Worm (Caenorhabditis elegans) whole organism, L2 larva: ENCODE measurements around the gene T22B2.2.
A peak's percentile ranks its signal among the peaks of the same experiment; 100 is the strongest.

Experiments
- C34F6.9 ChIP-seq: fragments of 150-350 bp; optimal IDR thresholded peaks from 2 replicates; lab custom pipeline; 2014; ENCODE audit warnings: missing biosample characterization, missing genetic modification characterization
- F13H6.1 ChIP-seq: sonication (generic microtip); optimal IDR thresholded peaks from 2 replicates; lab custom pipeline; 2016; ENCODE audit warnings: missing genetic modification characterization, missing compliant biosample characterization
- R02D3.7 ChIP-seq: fragments of 150-350 bp; optimal IDR thresholded peaks from 2 replicates; lab custom pipeline; 2014; ENCODE audit warnings: missing biosample characterization, missing genetic modification characterization
- Y55F3AM.14 ChIP-seq: fragments of 200-800 bp; sonication (Bioruptor generic); optimal IDR thresholded peaks from 2 replicates; lab custom pipeline; 2018; ENCODE audit warnings: mild to moderate bottlenecking, missing genetic modification characterization, missing compliant biosample characterization
- ZK546.5 ChIP-seq: sonication (generic microtip); optimal IDR thresholded peaks from 2 replicates; lab custom pipeline; 2017; ENCODE audit warnings: missing biosample characterization, missing genetic modification characterization
- alr-1 ChIP-seq: fragments of 150-350 bp; optimal IDR thresholded peaks from 2 replicates; lab custom pipeline; 2014; ENCODE audit warnings: missing biosample characterization, missing genetic modification characterization
- aly-2 ChIP-seq: fragments of 150-350 bp; optimal IDR thresholded peaks from 2 replicates; lab custom pipeline; 2014; ENCODE audit warnings: missing biosample characterization, missing genetic modification characterization
- ama-1 ChIP-seq: fragments of 150-350 bp; optimal IDR thresholded peaks from 2 replicates; lab custom pipeline; 2018; ENCODE audit warnings: inconsistent platforms
- blmp-1 ChIP-seq: sonication (generic microtip); optimal IDR thresholded peaks from 2 replicates; lab custom pipeline; 2017; ENCODE audit warnings: missing genetic modification characterization, mild to moderate bottlenecking, missing compliant biosample characterization, antibody characterized with exemption, moderate library complexity; ENCODE audit not compliant: insufficient read depth
- crh-2 ChIP-seq: sonication (generic microtip); optimal IDR thresholded peaks from 2 replicates; lab custom pipeline; 2017; ENCODE audit warnings: missing biosample characterization, missing genetic modification characterization
- dmd-4 ChIP-seq: sonication (generic microtip); optimal IDR thresholded peaks from 2 replicates; lab custom pipeline; 2017; ENCODE audit warnings: missing biosample characterization, missing genetic modification characterization
- egl-27 ChIP-seq: sonication (generic microtip); optimal IDR thresholded peaks from 3 replicates; lab custom pipeline; 2017; ENCODE audit warnings: missing biosample characterization, missing genetic modification reagents, missing genetic modification characterization
- fos-1 ChIP-seq: fragments of 150-350 bp; optimal IDR thresholded peaks from 2 replicates; lab custom pipeline; 2014; ENCODE audit warnings: missing biosample characterization, missing genetic modification characterization
- lin-11 ChIP-seq: fragments of 150-350 bp; sonication (generic microtip); optimal IDR thresholded peaks from 2 replicates; lab custom pipeline; 2014; ENCODE audit warnings: missing biosample characterization, missing genetic modification characterization, inconsistent platforms, mixed read lengths
- lin-13 ChIP-seq: fragments of 150-350 bp; optimal IDR thresholded peaks from 2 replicates; lab custom pipeline; 2014; ENCODE audit warnings: missing biosample characterization, missing genetic modification reagents, missing genetic modification characterization
- lin-39 ChIP-seq: fragments of 150-350 bp; optimal IDR thresholded peaks from 2 replicates; lab custom pipeline; 2014; ENCODE audit warnings: missing biosample characterization, missing genetic modification reagents, missing genetic modification characterization
- lsy-2 ChIP-seq, 2 experiments: fragments of 150-350 bp in 1 of 2; sonication (generic microtip) in 1 of 2; optimal IDR thresholded peaks; 2 replicates each; lab custom pipeline; 2014 to 2017; ENCODE audit warnings: missing biosample characterization in 2 of 2, missing genetic modification characterization in 2 of 2
- mab-5 ChIP-seq: fragments of 150-350 bp; optimal IDR thresholded peaks from 2 replicates; lab custom pipeline; 2014; ENCODE audit warnings: missing biosample characterization, missing genetic modification characterization
- mbf-1 ChIP-seq: sonication (generic microtip); optimal IDR thresholded peaks from 2 replicates; lab custom pipeline; 2017; ENCODE audit warnings: missing biosample characterization, missing genetic modification characterization
- mdl-1 ChIP-seq, 2 experiments: fragments of 150-350 bp in 1 of 2; sonication (generic microtip) in 1 of 2; optimal IDR thresholded peaks; 2 replicates each; lab custom pipeline; 2017; ENCODE audit warnings: missing biosample characterization in 2 of 2, missing genetic modification characterization in 2 of 2
- nhr-10 ChIP-seq: sonication (generic microtip); optimal IDR thresholded peaks from 2 replicates; lab custom pipeline; 2017; ENCODE audit warnings: missing biosample characterization, missing genetic modification characterization
- nhr-11 ChIP-seq: fragments of 150-350 bp; optimal IDR thresholded peaks from 2 replicates; lab custom pipeline; 2014; ENCODE audit warnings: missing biosample characterization, missing genetic modification characterization
- nhr-129 ChIP-seq: fragments of 150-350 bp; optimal IDR thresholded peaks from 2 replicates; lab custom pipeline; 2014; ENCODE audit warnings: missing biosample characterization, missing genetic modification characterization
- nhr-21 ChIP-seq: fragments of 150-350 bp; optimal IDR thresholded peaks from 2 replicates; lab custom pipeline; 2014; ENCODE audit warnings: missing biosample characterization, missing genetic modification characterization
- sem-4 ChIP-seq: fragments of 150-350 bp; optimal IDR thresholded peaks from 2 replicates; lab custom pipeline; 2014; ENCODE audit warnings: missing biosample characterization, missing genetic modification reagents, missing genetic modification characterization
- sma-3 ChIP-seq: sonication (generic microtip); optimal IDR thresholded peaks from 2 replicates; lab custom pipeline; 2016; ENCODE audit warnings: missing genetic modification reagents, missing genetic modification characterization, missing compliant biosample characterization
- sma-9 ChIP-seq, 2 experiments: fragments of 150-350 bp in 1 of 2; sonication (generic microtip) in 1 of 2; optimal IDR thresholded peaks; 2 replicates each; lab custom pipeline; 2014 to 2016; ENCODE audit warnings: missing genetic modification characterization in 2 of 2, mild to moderate bottlenecking in 1 of 2, missing biosample characterization in 1 of 2, missing compliant biosample characterization in 1 of 2, missing genetic modification reagents in 1 of 2, moderate library complexity in 1 of 2
- snpc-4 ChIP-seq: fragments of 150-350 bp; optimal IDR thresholded peaks from 2 replicates; lab custom pipeline; 2014; ENCODE audit warnings: missing biosample characterization, missing genetic modification characterization
- unc-55 ChIP-seq: fragments of 150-350 bp; sonication (generic microtip); optimal IDR thresholded peaks from 3 replicates; lab custom pipeline; 2014; ENCODE audit warnings: missing biosample characterization, missing genetic modification reagents, missing genetic modification characterization
- unc-62 ChIP-seq: fragments of 150-350 bp; optimal IDR thresholded peaks from 2 replicates; lab custom pipeline; 2014; ENCODE audit warnings: missing biosample characterization, missing genetic modification reagents, missing genetic modification characterization
- zag-1 ChIP-seq: fragments of 150-350 bp; optimal IDR thresholded peaks from 2 replicates; lab custom pipeline; 2014; ENCODE audit warnings: missing biosample characterization, missing genetic modification characterization
- ztf-1 ChIP-seq: fragments of 200-800 bp; sonication (Bioruptor generic); conservative IDR thresholded peaks from 2 replicates; pipeline ENCODE4 v1.3.6; 2022; ENCODE audit warnings: missing genetic modification characterization, missing compliant biosample characterization
- ztf-4 ChIP-seq: fragments of 150-350 bp; optimal IDR thresholded peaks from 2 replicates; lab custom pipeline; 2014; ENCODE audit warnings: missing biosample characterization, missing genetic modification characterization

The T22B2.2 gene

DNA sequence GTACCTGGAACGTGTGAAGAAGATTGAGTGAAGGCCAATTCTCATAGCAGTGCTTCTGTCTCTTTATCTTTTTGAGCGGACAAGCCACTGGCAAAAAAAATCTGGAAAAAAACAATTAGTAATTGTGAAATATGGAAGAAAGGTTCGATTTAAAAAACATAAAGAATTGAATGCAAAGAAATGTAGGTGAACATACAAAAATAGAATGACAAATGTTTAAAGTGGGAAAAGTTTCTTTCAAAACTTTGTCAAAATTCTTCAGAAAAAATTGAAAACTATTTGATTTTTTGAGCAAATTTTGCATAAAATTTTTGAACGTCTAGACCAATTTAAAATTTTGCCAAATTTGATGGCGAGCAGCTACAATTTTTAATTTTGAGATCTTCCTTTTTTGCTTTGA lies 23.0 kb downstream of the T22B2.2 start, which contains the start of gene ptp-4A2:
ptp-4A2 (minus strand) TSS at position 101 of the 400 bp plus-strand sequence.
- TF ChIP-seq mab-5 (tag; lab: Kevin White, UChicago) (no peak), ztf-1 (GFP tag; lab: Robert Waterston, UW) (no peak), crh-2 (tag; lab: Kevin White, UChicago) (no peak), snpc-4 (no peak), F13H6.1 (tag; lab: Kevin White, UChicago) (no peak), C34F6.9 (tag; lab: Kevin White, UChicago) (no peak), sma-3 (no peak), nhr-11 (no peak)

ce11 chrX:3944073-3944472 lies 23.9 kb downstream of the T22B2.2 start:
- TF ChIP-seq fos-1 (tag; lab: Kevin White, UChicago) = peak; percentile 41
- no peak for TF ChIP-seq unc-62 (GFP tag; lab: Kevin White, UChicago)
- no peak for TF ChIP-seq ZK546.5 (tag; lab: Kevin White, UChicago)
- TF ChIP-seq nhr-129 (tag; lab: Kevin White, UChicago) = peak; percentile 27
- TF ChIP-seq lin-39 (tag; lab: Kevin White, UChicago) = no peak
- no peak for TF ChIP-seq Y55F3AM.14
- TF ChIP-seq ztf-4 (tag; lab: Kevin White, UChicago) = no peak
- peak; percentile 15 for TF ChIP-seq C34F6.9 (tag; lab: Kevin White, UChicago)

DNA sequence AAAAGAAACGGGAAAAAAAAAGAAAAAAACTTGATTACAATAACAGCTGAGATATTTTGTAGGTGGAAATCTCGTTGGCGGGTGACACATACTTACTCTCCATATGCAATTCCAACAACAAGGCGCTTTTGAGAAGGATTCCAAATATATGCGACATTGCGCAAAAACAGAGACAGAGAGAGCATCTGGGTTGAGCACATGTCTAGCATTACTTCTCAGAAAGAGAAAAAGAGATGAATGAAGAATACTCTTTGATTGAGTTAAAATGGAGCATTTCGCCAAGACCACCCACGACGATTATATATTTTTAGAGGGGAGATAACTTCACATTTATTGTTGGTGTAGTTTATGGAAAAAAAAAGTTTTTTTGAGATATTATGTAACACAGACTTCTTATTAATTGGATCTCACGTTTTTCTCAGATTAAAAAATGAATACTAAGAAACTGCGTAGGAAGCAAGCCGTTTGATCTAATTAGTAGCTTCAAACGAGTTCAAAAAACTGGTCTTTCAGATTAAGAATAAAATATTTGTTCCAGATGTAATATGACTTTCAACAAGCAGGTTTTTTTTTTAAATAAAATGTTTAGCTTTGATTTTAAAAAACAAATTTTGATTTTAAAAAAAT lies 24.9 kb downstream of the T22B2.2 start:
- peak; percentile 2 for TF ChIP-seq sma-9 (GFP tag; optimal IDR thresholded peaks at IDR 0.05; lab: Kevin White, UChicago)
- TF ChIP-seq sma-9 (tag; optimal IDR thresholded peaks at IDR 0.05; lab: Kevin White, UChicago) = no peak
- peak; percentile 10 for TF ChIP-seq crh-2 (tag; lab: Kevin White, UChicago)
- no peak for TF ChIP-seq egl-27 (tag; lab: Kevin White, UChicago)
- TF ChIP-seq unc-55 (GFP tag; lab: Kevin White, UChicago) = no peak
- no peak for TF ChIP-seq R02D3.7 (tag; lab: Kevin White, UChicago)
- TF ChIP-seq nhr-129 (tag; lab: Kevin White, UChicago) = peak; percentile 15
- no peak for TF ChIP-seq F13H6.1 (tag; lab: Kevin White, UChicago)
- TF ChIP-seq lsy-2 (tag; optimal IDR thresholded peaks at IDR 0.05; lab: Kevin White, UChicago) = peak in 1 of 2 experiments; percentile 29
- no peak for TF ChIP-seq sma-3
- TF ChIP-seq C34F6.9 (tag; lab: Kevin White, UChicago) = peak; percentile 11

- TF ChIP-seq F13H6.1 (tag; lab: Kevin White, UChicago) (peak; percentile 75), crh-2 (tag; lab: Kevin White, UChicago) (peak; percentile 31), mab-5 (tag; lab: Kevin White, UChicago) (peak; percentile 29), lsy-2 (tag; optimal IDR thresholded peaks at IDR 0.05; lab: Kevin White, UChicago) (peak in 1 of 2 experiments; percentile 12), nhr-129 (tag; lab: Kevin White, UChicago) (peak; percentile 70), mdl-1 (tag; optimal IDR thresholded peaks at IDR 0.05; lab: Kevin White, UChicago) (peak in 1 of 2 experiments; percentile 21), nhr-10 (tag; lab: Kevin White, UChicago) (no peak), snpc-4 (no peak), sma-9 (GFP tag; optimal IDR thresholded peaks at IDR 0.05; lab: Kevin White, UChicago) (peak; percentile 47), sma-9 (tag; optimal IDR thresholded peaks at IDR 0.05; lab: Kevin White, UChicago) (no peak), aly-2 (tag; lab: Kevin White, UChicago) (no peak), ZK546.5 (tag; lab: Kevin White, UChicago) (no peak), nhr-21 (tag; lab: Kevin White, UChicago) (no peak), lin-11 (peak; percentile 35), dmd-4 (no peak), ama-1 (lab: Kevin White, UChicago) (no peak), nhr-11 (no peak), alr-1 (tag; lab: Kevin White, UChicago) (no peak), R02D3.7 (tag; lab: Kevin White, UChicago) (no peak), sma-3 (no peak), sem-4 (tag; lab: Kevin White, UChicago) (peak; percentile 3), C34F6.9 (tag; lab: Kevin White, UChicago) (peak; percentile 43), mbf-1 (no peak), lin-13 (GFP tag; lab: Kevin White, UChicago) (no peak), zag-1 (tag; lab: Kevin White, UChicago) (peak; percentile 32), unc-55 (GFP tag; lab: Kevin White, UChicago) (peak; percentile 34), blmp-1 (no peak)
These were observed 25.5 kb downstream of the T22B2.2 start for ce11 chrX:3945681-3946080.
